Worm (Caenorhabditis elegans): ENCODE measurements around the gene T27E4.1.

Gene T27E4.1

ce11 chrV:9078067-9078581 lies 14.0 kb upstream of the T27E4.1 start:
- TF ChIP-seq attf-3 (GFP tag; conservative IDR thresholded peaks at IDR 0.05) (no peak), rcor-1 (GFP tag; IDR thresholded peaks at IDR 0.05) (no peak), cebp-1 (GFP tag; IDR thresholded peaks at IDR 0.05) (no peak), cebp-1 (tag; optimal IDR thresholded peaks at IDR 0.05) (peak; percentile 42)

- TF ChIP-seq chd-7 (tag; optimal IDR thresholded peaks at IDR 0.05) (no peak), unc-62 (GFP tag; optimal IDR thresholded peaks at IDR 0.05) (peak; percentile 19), bed-2 (GFP tag; IDR thresholded peaks at IDR 0.05) (no peak), dox-1 (GFP tag; IDR thresholded peaks at IDR 0.05) (peak; percentile 49; the same call in 1 of the 2 replicates), snpc-4 (GFP tag; optimal IDR thresholded peaks at IDR 0.05) (no peak), snpc-4 (tag; optimal IDR thresholded peaks at IDR 0.05) (peak in 1 of 4 experiments; percentile 1), nhr-90 (tag; optimal IDR thresholded peaks at IDR 0.05) (peak; percentile 61), cebp-1 (GFP tag; IDR thresholded peaks at IDR 0.05) (no peak), cebp-1 (tag; optimal IDR thresholded peaks at IDR 0.05) (peak; percentile 63), attf-5 (GFP tag; optimal IDR thresholded peaks at IDR 0.05) (peak; percentile 29), B0336.3 (GFP tag; IDR thresholded peaks at IDR 0.05) (0 out of 2 replicates have a peak, but pooled peaks have one; percentile 22), atf-7 (tag; optimal IDR thresholded peaks at IDR 0.05) (peak; percentile 50), nhr-80 (tag; optimal IDR thresholded peaks at IDR 0.05) (peak; percentile 88), hmg-1.2 (GFP tag; IDR thresholded peaks at IDR 0.05) (no peak), let-607 (tag; optimal IDR thresholded peaks at IDR 0.05) (peak in 1 of 2 experiments; percentile 31), nhr-179 (tag; optimal IDR thresholded peaks at IDR 0.05) (no peak), ztf-22 (GFP tag; optimal IDR thresholded peaks at IDR 0.05) (no peak)
These were observed 13.2 kb upstream of the T27E4.1 start for ce11 chrV:9078815-9079525.

- TF ChIP-seq let-607 (tag; optimal IDR thresholded peaks at IDR 0.05), result peak; percentile 53 to 74
- TF ChIP-seq sdz-38 (tag; optimal IDR thresholded peaks at IDR 0.05), result no peak
- no peak for TF ChIP-seq B0261.1 (tag; optimal IDR thresholded peaks at IDR 0.05)
- TF ChIP-seq egrh-3 (GFP tag; IDR thresholded peaks at IDR 0.05), result no peak
- TF ChIP-seq Y53G8AR.9 (GFP tag; conservative IDR thresholded peaks at IDR 0.05), result no peak; the same call in 1 of the 2 replicates
- 0 out of 2 replicates have a peak, but pooled peaks have one; percentile 6 for TF ChIP-seq mcd-1 (GFP tag; IDR thresholded peaks at IDR 0.05)
- TF ChIP-seq nhr-80 (tag; optimal IDR thresholded peaks at IDR 0.05), result peak; percentile 99
- TF ChIP-seq nhr-120 (GFP tag; IDR thresholded peaks at IDR 0.05), result no peak
- no peak for TF ChIP-seq F57A8.1 (GFP tag; optimal IDR thresholded peaks at IDR 0.05)
- TF ChIP-seq ztf-25 (GFP tag; IDR thresholded peaks at IDR 0.05), result no peak
- no peak for TF ChIP-seq rpc-1 (optimal IDR thresholded peaks at IDR 0.05)
- no peak for TF ChIP-seq rpc-1 (tag; optimal IDR thresholded peaks at IDR 0.05)
- peak; percentile 79 for TF ChIP-seq egl-44 (GFP tag; IDR thresholded peaks at IDR 0.05)
- TF ChIP-seq nfyb-1 (GFP tag; IDR thresholded peaks at IDR 0.05), result peak; percentile 60
- peak; percentile 47 for TF ChIP-seq chd-7 (tag; optimal IDR thresholded peaks at IDR 0.05)
- peak; percentile 88 for TF ChIP-seq atf-7 (tag; optimal IDR thresholded peaks at IDR 0.05)
- TF ChIP-seq nhr-179 (tag; optimal IDR thresholded peaks at IDR 0.05), result no peak
- TF ChIP-seq T07F8.4 (tag; optimal IDR thresholded peaks at IDR 0.05), result no peak
- no peak for TF ChIP-seq K11D2.4 (GFP tag; IDR thresholded peaks at IDR 0.05)
- TF ChIP-seq pha-4 (tag; optimal IDR thresholded peaks at IDR 0.05), result no peak
- no peak for TF ChIP-seq F10E7.11 (tag; optimal IDR thresholded peaks at IDR 0.05)
- peak; percentile 37; the same call in 1 of the 2 replicates for TF ChIP-seq pbrm-1 (GFP tag; IDR thresholded peaks at IDR 0.05)
- TF ChIP-seq athp-1 (tag; optimal IDR thresholded peaks at IDR 0.05), result no peak
- TF ChIP-seq Y56A3A.18 (GFP tag; IDR thresholded peaks at IDR 0.05), result no peak
- TF ChIP-seq F39B2.1 (GFP tag; IDR thresholded peaks at IDR 0.05), result no peak
- TF ChIP-seq Y79H2A.3 (GFP tag; conservative IDR thresholded peaks at IDR 0.05), result no peak
- TF ChIP-seq nhr-90 (tag; optimal IDR thresholded peaks at IDR 0.05), result peak; percentile 54
- no peak for TF ChIP-seq fkh-3 (tag; optimal IDR thresholded peaks at IDR 0.05)
- peak; percentile 31 for TF ChIP-seq tbp1 (GFP tag; optimal IDR thresholded peaks at IDR 0.05)
- TF ChIP-seq snpc-4 (GFP tag; optimal IDR thresholded peaks at IDR 0.05), result no peak
- TF ChIP-seq snpc-4 (tag; optimal IDR thresholded peaks at IDR 0.05), result peak in 2 of 4 experiments; percentile 24 to 37
- no peak for TF ChIP-seq lin-26 (GFP tag; IDR thresholded peaks at IDR 0.05)
- no peak for TF ChIP-seq ztf-6 (GFP tag; IDR thresholded peaks at IDR 0.05)
These were observed 12.1 kb upstream of the T27E4.1 start for ce11 chrV:9079965-9080432.

All from whole organism, young adult.